Fruit fly (Drosophila melanogaster) whole organism, embryonic: ENCODE results near the gene CanB.

Experiments used
- Asciz ChIP-seq: fragments of 200-800 bp; sonication (Bioruptor generic); optimal IDR thresholded peaks from 2 replicates; lab custom pipeline; 2017; ENCODE audit warnings: missing biosample characterization, mild to moderate bottlenecking, missing genetic modification characterization, missing genetic modification reagents
- Awh ChIP-seq: fragments of 200-800 bp; sonication (Bioruptor generic); IDR thresholded peaks from 2 replicates; pipeline ENCODE4, ENCODE4 v1.3.6; 2022; ENCODE audit warnings: missing biosample characterization, missing genetic modification characterization
- CG10321 ChIP-seq: fragments of 200-800 bp; sonication (Bioruptor generic); IDR thresholded peaks from 2 replicates; pipeline ENCODE4 v1.3.6; 2022; ENCODE audit warnings: missing biosample characterization, missing genetic modification characterization
- CG10366 ChIP-seq: fragments of 200-800 bp; sonication (Bioruptor generic); IDR thresholded peaks from 2 replicates; pipeline ENCODE4 v1.3.6; 2022; ENCODE audit warnings: missing biosample characterization, missing genetic modification characterization
- CG12769 ChIP-seq: fragments of 200-800 bp; sonication (Bioruptor generic); optimal IDR thresholded peaks from 2 replicates; lab custom pipeline; 2019; ENCODE audit warnings: missing biosample characterization, mild to moderate bottlenecking, missing genetic modification characterization, moderate library complexity
- CG15269 ChIP-seq: fragments of 200-800 bp; sonication (Bioruptor generic); optimal IDR thresholded peaks from 2 replicates; lab custom pipeline; 2018; ENCODE audit warnings: missing biosample characterization, mild to moderate bottlenecking, missing genetic modification characterization, moderate library complexity
- CG1529 ChIP-seq: fragments of 200-800 bp; sonication (Bioruptor generic); optimal IDR thresholded peaks from 3 replicates; lab custom pipeline; 2018; ENCODE audit warnings: missing biosample characterization, missing genetic modification characterization
- CG17568 ChIP-seq: fragments of 200-800 bp; sonication (Bioruptor generic); optimal IDR thresholded peaks from 2 replicates; lab custom pipeline; 2018; ENCODE audit warnings: missing biosample characterization, mild to moderate bottlenecking, missing genetic modification characterization, moderate library complexity
- CG1792 ChIP-seq: fragments of 200-800 bp; sonication (Bioruptor generic); optimal IDR thresholded peaks from 2 replicates; lab custom pipeline; 2016; ENCODE audit warnings: missing biosample characterization, missing genetic modification characterization
- CG1832 ChIP-seq: fragments of 200-800 bp; sonication (Bioruptor generic); optimal IDR thresholded peaks from 2 replicates; lab custom pipeline; 2017; ENCODE audit warnings: missing biosample characterization, mild to moderate bottlenecking, missing genetic modification characterization, inconsistent platforms
- CG18476 ChIP-seq: fragments of 200-800 bp; sonication (Bioruptor generic); optimal IDR thresholded peaks from 2 replicates; lab custom pipeline; 2016; ENCODE audit warnings: missing biosample characterization, mild to moderate bottlenecking, missing genetic modification characterization
- CG30020 ChIP-seq: fragments of 200-800 bp; optimal IDR thresholded peaks from 2 replicates; lab custom pipeline; 2019; ENCODE audit warnings: missing biosample characterization, mild to moderate bottlenecking, missing genetic modification characterization, moderate library complexity
- CG3065 ChIP-seq: fragments of 200-800 bp; sonication (Bioruptor generic); optimal IDR thresholded peaks from 2 replicates; lab custom pipeline; 2016; ENCODE audit warnings: missing biosample characterization, missing genetic modification characterization
- CG3838 ChIP-seq: fragments of 200-800 bp; sonication (Bioruptor generic); optimal IDR thresholded peaks from 3 replicates; lab custom pipeline; 2016; ENCODE audit warnings: missing biosample characterization, missing genetic modification characterization
- CG4328 ChIP-seq: fragments of 200-800 bp; sonication (Bioruptor generic); optimal IDR thresholded peaks from 3 replicates; lab custom pipeline; 2017; ENCODE audit warnings: missing biosample characterization, missing genetic modification reagents, missing genetic modification characterization
- CG4617 ChIP-seq: fragments of 200-800 bp; sonication (Bioruptor generic); optimal IDR thresholded peaks from 3 replicates; lab custom pipeline; 2016; ENCODE audit warnings: missing biosample characterization, missing genetic modification characterization, borderline replicate concordance
- CG4854 ChIP-seq: fragments of 200-800 bp; sonication (Bioruptor generic); optimal IDR thresholded peaks from 2 replicates; lab custom pipeline; 2016; ENCODE audit warnings: missing biosample characterization, missing genetic modification characterization, inconsistent platforms
- CG6272 ChIP-seq: fragments of 200-800 bp; sonication (Bioruptor generic); IDR thresholded peaks from 2 replicates; pipeline ENCODE4 v1.3.6; 2022; ENCODE audit warnings: missing biosample characterization, missing genetic modification characterization
- CG7556 ChIP-seq: fragments of 200-800 bp; sonication (Bioruptor generic); optimal IDR thresholded peaks from 2 replicates; lab custom pipeline; 2017; ENCODE audit warnings: missing biosample characterization, mild to moderate bottlenecking, missing genetic modification characterization
- CG8281 ChIP-seq: fragments of 200-800 bp; sonication (Bioruptor generic); optimal IDR thresholded peaks from 2 replicates; lab custom pipeline; 2018; ENCODE audit warnings: missing biosample characterization, mild to moderate bottlenecking, missing genetic modification characterization, moderate library complexity
- Dad ChIP-seq: fragments of 200-800 bp; sonication (Bioruptor generic); optimal IDR thresholded peaks from 3 replicates; lab custom pipeline; 2016; ENCODE audit warnings: missing biosample characterization, missing genetic modification characterization
- Dfd ChIP-seq, 2 experiments: fragments of >200 bp; optimal IDR thresholded peaks; 2 replicates each; lab custom pipeline; 2017; ENCODE audit warnings: missing biosample characterization in 2 of 2, missing genetic modification characterization in 2 of 2
- H15 ChIP-seq: fragments of 200-800 bp; sonication (Bioruptor generic); IDR thresholded peaks from 3 replicates; pipeline ENCODE4 v1.3.6; 2022; ENCODE audit warnings: missing biosample characterization, missing genetic modification characterization
- Lpt ChIP-seq: fragments of >200 bp; optimal IDR thresholded peaks from 2 replicates; lab custom pipeline; 2018; ENCODE audit warnings: missing biosample characterization, missing genetic modification characterization
- Mad ChIP-seq: fragments of 200-800 bp; sonication (Bioruptor generic); optimal IDR thresholded peaks from 2 replicates; lab custom pipeline; 2016; ENCODE audit warnings: missing biosample characterization, missing genetic modification characterization
- Mes4 ChIP-seq: fragments of 200-800 bp; sonication (Bioruptor generic); optimal IDR thresholded peaks from 2 replicates; lab custom pipeline; 2016; ENCODE audit warnings: missing biosample characterization, missing genetic modification characterization
- NC2α ChIP-seq: fragments of 200-800 bp; sonication (Bioruptor generic); optimal IDR thresholded peaks from 2 replicates; lab custom pipeline; 2016; ENCODE audit warnings: missing biosample characterization, missing genetic modification characterization
- NfI ChIP-seq: fragments of 200-800 bp; sonication (Bioruptor generic); optimal IDR thresholded peaks from 3 replicates; lab custom pipeline; 2018; ENCODE audit warnings: missing biosample characterization, mild to moderate bottlenecking, missing genetic modification characterization, moderate library complexity
- Vsx1 ChIP-seq: fragments of 200-800 bp; sonication (Bioruptor generic); optimal IDR thresholded peaks from 2 replicates; lab custom pipeline; 2017; ENCODE audit warnings: missing biosample characterization, mild to moderate bottlenecking, missing genetic modification characterization, missing genetic modification reagents
- bigmax ChIP-seq: fragments of 200-800 bp; sonication (Bioruptor generic); optimal IDR thresholded peaks from 2 replicates; lab custom pipeline; 2018; ENCODE audit warnings: missing biosample characterization, mild to moderate bottlenecking, missing genetic modification characterization
- bsh ChIP-seq, 2 experiments: fragments of 200-800 bp; sonication (Bioruptor generic); optimal IDR thresholded peaks; 2 replicates each; lab custom pipeline; 2017 to 2018; ENCODE audit warnings: mild to moderate bottlenecking in 2 of 2, missing biosample characterization in 2 of 2, missing genetic modification characterization in 2 of 2, moderate library complexity in 1 of 2
- btn ChIP-seq: fragments of 200-800 bp; sonication (Bioruptor generic); optimal IDR thresholded peaks from 2 replicates; lab custom pipeline; 2016; ENCODE audit warnings: missing biosample characterization, missing genetic modification characterization
- cg ChIP-seq: fragments of 200-800 bp; sonication (Bioruptor generic); optimal IDR thresholded peaks from 3 replicates; lab custom pipeline; 2019; ENCODE audit warnings: missing biosample characterization, mild to moderate bottlenecking, missing genetic modification characterization, moderate library complexity
- eyg ChIP-seq: fragments of 200-800 bp; sonication (Bioruptor generic); optimal IDR thresholded peaks from 3 replicates; lab custom pipeline; 2016; ENCODE audit warnings: missing biosample characterization, missing genetic modification characterization
- gfzf ChIP-seq: fragments of 200-800 bp; sonication (Bioruptor generic); optimal IDR thresholded peaks from 2 replicates; lab custom pipeline; 2016; ENCODE audit warnings: missing biosample characterization, mild to moderate bottlenecking, missing genetic modification characterization, moderate library complexity
- gsb-n ChIP-seq: fragments of 200-800 bp; sonication (Bioruptor generic); optimal IDR thresholded peaks from 3 replicates; lab custom pipeline; 2018; ENCODE audit warnings: missing biosample characterization, mild to moderate bottlenecking, missing genetic modification characterization
- ham ChIP-seq: fragments of 200-800 bp; sonication (Bioruptor generic); IDR thresholded peaks from 2 replicates; pipeline ENCODE4 v1.3.6; 2022; ENCODE audit warnings: missing biosample characterization, missing genetic modification characterization
- insv ChIP-seq, 2 experiments: fragments of 200-800 bp; sonication (Bioruptor generic); optimal IDR thresholded peaks; 3 replicates each; lab custom pipeline; 2016 to 2018; ENCODE audit warnings: missing biosample characterization in 2 of 2, missing genetic modification characterization in 2 of 2
- kay ChIP-seq: fragments of 200-800 bp; sonication (Bioruptor generic); optimal IDR thresholded peaks from 2 replicates; lab custom pipeline; 2016; ENCODE audit warnings: missing biosample characterization, missing genetic modification characterization
- mam ChIP-seq: fragments of 200-800 bp; sonication (Bioruptor generic); optimal IDR thresholded peaks from 3 replicates; lab custom pipeline; 2016; ENCODE audit warnings: missing biosample characterization, missing genetic modification characterization
- nau ChIP-seq: fragments of 200-800 bp; sonication (Bioruptor generic); optimal IDR thresholded peaks from 3 replicates; lab custom pipeline; 2017; ENCODE audit warnings: missing biosample characterization, mild to moderate bottlenecking, missing genetic modification characterization, missing genetic modification reagents
- oc ChIP-seq: fragments of 200-800 bp; sonication (Bioruptor generic); optimal IDR thresholded peaks from 2 replicates; lab custom pipeline; 2018; ENCODE audit warnings: missing biosample characterization, mild to moderate bottlenecking, missing genetic modification characterization, moderate library complexity
- odd ChIP-seq: fragments of 200-800 bp; sonication (Bioruptor generic); optimal IDR thresholded peaks from 2 replicates; lab custom pipeline; 2017; ENCODE audit warnings: missing biosample characterization, mild to moderate bottlenecking, missing genetic modification characterization
- sc ChIP-seq, 3 experiments: fragments of >200 bp in 2 of 3; fragments of 200-800 bp in 1 of 3; sonication (Bioruptor generic) in 1 of 3; optimal IDR thresholded peaks; 2 replicates in 2 of 3; 3 replicates in 1 of 3; lab custom pipeline; 2017; ENCODE audit warnings: mild to moderate bottlenecking in 1 of 3, missing biosample characterization in 1 of 3, missing genetic modification characterization in 1 of 3, missing genetic modification reagents in 1 of 3
- schlank ChIP-seq: fragments of 200-800 bp; sonication (Bioruptor generic); optimal IDR thresholded peaks from 2 replicates; lab custom pipeline; 2018; ENCODE audit warnings: missing biosample characterization, mild to moderate bottlenecking, missing genetic modification characterization
- sima ChIP-seq: fragments of 200-800 bp; sonication (Bioruptor generic); optimal IDR thresholded peaks from 2 replicates; lab custom pipeline; 2016; ENCODE audit warnings: missing biosample characterization, missing genetic modification characterization
- sug ChIP-seq: fragments of 200-800 bp; optimal IDR thresholded peaks from 2 replicates; lab custom pipeline; 2019; ENCODE audit warnings: missing biosample characterization, mild to moderate bottlenecking, missing genetic modification characterization, moderate library complexity
- trem ChIP-seq: fragments of 200-800 bp; optimal IDR thresholded peaks from 3 replicates; lab custom pipeline; 2019; ENCODE audit warnings: missing biosample characterization, mild to moderate bottlenecking, missing genetic modification characterization, moderate library complexity
- tx ChIP-seq: fragments of 200-800 bp; sonication (Bioruptor generic); optimal IDR thresholded peaks from 2 replicates; lab custom pipeline; 2016; ENCODE audit warnings: missing biosample characterization, missing genetic modification characterization
- yki ChIP-seq: fragments of >200 bp; optimal IDR thresholded peaks from 3 replicates; lab custom pipeline; 2018
- zen2 ChIP-seq: fragments of 200-800 bp; sonication (Bioruptor generic); IDR thresholded peaks from 3 replicates; pipeline ENCODE4 v1.3.6; 2022; ENCODE audit warnings: missing biosample characterization, missing genetic modification characterization; ENCODE audit not compliant: partially characterized antibody

Gene CanB

DNA sequence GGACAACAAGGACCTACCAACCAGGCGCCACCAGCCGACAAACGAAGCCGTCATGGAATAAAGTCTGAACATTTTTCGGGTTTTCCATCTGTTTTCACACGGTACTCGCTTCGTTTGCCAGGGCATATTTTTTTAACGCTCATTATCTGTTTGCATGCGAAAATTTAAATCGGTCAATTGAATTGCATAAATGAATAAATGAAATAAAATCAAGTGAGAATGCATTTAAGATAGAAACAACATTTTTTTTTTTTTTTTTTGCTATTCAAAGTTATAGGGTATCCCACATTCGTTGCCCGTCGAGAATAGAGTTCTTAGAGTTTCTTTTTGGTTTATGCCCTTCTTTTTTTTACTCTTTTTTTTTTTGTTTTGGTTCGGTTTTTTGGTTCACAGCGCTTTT lies 46.5 kb upstream of the CanB start (continued):
- no peak for TF ChIP-seq sima (GFP tag; lab: Kevin White, UChicago)
- TF ChIP-seq insv (GFP tag; optimal IDR thresholded peaks at IDR 0.05; lab: Kevin White, UChicago), result no peak
- TF ChIP-seq CG6272 (GFP tag; lab: Robert Waterston, UW), result peak; percentile 44; the same call in 1 of the 2 replicates
- TF ChIP-seq CG4617 (GFP tag; lab: Kevin White, UChicago), result no peak
- TF ChIP-seq NC2α (GFP tag; lab: Kevin White, UChicago), result no peak
- TF ChIP-seq odd (GFP tag; lab: Kevin White, UChicago), result no peak
- peak; percentile 44 for TF ChIP-seq mam (GFP tag; lab: Kevin White, UChicago)
- TF ChIP-seq CG17568 (GFP tag; lab: Kevin White, UChicago), result no peak
- no peak for TF ChIP-seq Dfd (GFP tag; optimal IDR thresholded peaks at IDR 0.05; lab: Kevin White, UChicago)
- no peak for TF ChIP-seq Dad (GFP tag; lab: Kevin White, UChicago)
- no peak for TF ChIP-seq Mad
- TF ChIP-seq nau, result no peak
- no peak for TF ChIP-seq CG18476 (GFP tag; lab: Kevin White, UChicago)
- no peak for TF ChIP-seq zen2
- peak; percentile 29 for TF ChIP-seq sug (tag; lab: Kevin White, UChicago)
- no peak for TF ChIP-seq CG3065 (GFP tag; lab: Kevin White, UChicago)
- TF ChIP-seq Vsx1 (GFP tag; lab: Kevin White, UChicago), result no peak
- no peak for TF ChIP-seq sc (optimal IDR thresholded peaks at IDR 0.05; lab: Kevin White, UChicago)
- no peak for TF ChIP-seq sc (GFP tag; optimal IDR thresholded peaks at IDR 0.05; lab: Kevin White, UChicago)
- no peak for TF ChIP-seq Lpt (GFP tag; lab: Kevin White, UChicago)
- peak; percentile 22 for TF ChIP-seq Asciz (GFP tag; lab: Kevin White, UChicago)
- no peak for TF ChIP-seq bsh (GFP tag; optimal IDR thresholded peaks at IDR 0.05; lab: Kevin White, UChicago)
- peak; percentile 33 for TF ChIP-seq btn
- TF ChIP-seq trem (tag; lab: Kevin White, UChicago), result peak; percentile 46
- TF ChIP-seq oc, result no peak
- no peak for TF ChIP-seq CG4328
- no peak for TF ChIP-seq H15 (GFP tag; lab: Robert Waterston, UW)
- no peak for TF ChIP-seq CG12769 (tag; lab: Kevin White, UChicago)
- TF ChIP-seq eyg (GFP tag; lab: Kevin White, UChicago), result no peak
- TF ChIP-seq kay (GFP tag; lab: Kevin White, UChicago), result no peak
- no peak for TF ChIP-seq CG1832 (GFP tag; lab: Kevin White, UChicago)
- TF ChIP-seq Mes4 (GFP tag; lab: Kevin White, UChicago), result no peak
- TF ChIP-seq ham (GFP tag; lab: Robert Waterston, UW), result no peak
- TF ChIP-seq NfI (GFP tag; lab: Kevin White, UChicago), result peak; percentile 30
- no peak for TF ChIP-seq bigmax (GFP tag; lab: Kevin White, UChicago)
- TF ChIP-seq CG4854 (GFP tag; lab: Kevin White, UChicago), result peak; percentile 13
- peak; percentile 17; the same call in 1 of the 2 replicates for TF ChIP-seq CG10366 (GFP tag; lab: Robert Waterston, UW)
- no peak for TF ChIP-seq CG30020 (tag; lab: Kevin White, UChicago)
- TF ChIP-seq gsb-n (tag; lab: Kevin White, UChicago), result no peak
- TF ChIP-seq CG1792 (GFP tag; lab: Kevin White, UChicago), result peak; percentile 15
- TF ChIP-seq CG8281, result no peak
- no peak for TF ChIP-seq Awh
- no peak for TF ChIP-seq cg (GFP tag; lab: Kevin White, UChicago)
- TF ChIP-seq CG1529 (GFP tag; lab: Kevin White, UChicago), result no peak
- peak; percentile 9 for TF ChIP-seq tx (GFP tag; lab: Kevin White, UChicago)
- TF ChIP-seq CG15269, result peak; percentile 51
- no peak for TF ChIP-seq gfzf (GFP tag; lab: Kevin White, UChicago)
- no peak for TF ChIP-seq CG10321 (GFP tag; lab: Robert Waterston, UW)
- TF ChIP-seq CG3838 (GFP tag; lab: Kevin White, UChicago), result no peak
- TF ChIP-seq CG7556 (GFP tag; lab: Kevin White, UChicago), result peak; percentile 26
- TF ChIP-seq yki (lab: Kevin White, UChicago), result no peak
- TF ChIP-seq schlank (tag; lab: Kevin White, UChicago), result no peak
